Worm (Caenorhabditis elegans) whole organism, late embryonic: ENCODE results near the gene ret-1.

ENCODE experiments used
- ceh-31 ChIP-seq: sonication (generic microtip); optimal IDR thresholded peaks from 2 replicates; lab custom pipeline; 2016; ENCODE audit warnings: missing genetic modification characterization, missing compliant biosample characterization
- fkh-6 ChIP-seq: sonication (generic microtip); optimal IDR thresholded peaks from 2 replicates; lab custom pipeline; 2016; ENCODE audit warnings: missing genetic modification characterization, missing compliant biosample characterization

- TF ChIP-seq ceh-31 (tag; lab: Kevin White, UChicago): no peak
- TF ChIP-seq fkh-6 (tag; lab: Kevin White, UChicago): no peak
Observed at ce11 chrV:14813566-14813965, 33.6 kb downstream of the ret-1 start.
